Fruit fly (Drosophila melanogaster) whole organism, prepupa: Measurements from ENCODE around the gene CG2147.

ENCODE experiments used
- CG11902 ChIP-seq: fragments of 200-800 bp; sonication (Bioruptor generic); optimal IDR thresholded peaks from 3 replicates; lab custom pipeline; 2016; ENCODE audit warnings: missing biosample characterization, missing genetic modification characterization
- CG1621 ChIP-seq: fragments of 200-800 bp; sonication (Bioruptor generic); optimal IDR thresholded peaks from 3 replicates; lab custom pipeline; 2018; ENCODE audit warnings: missing biosample characterization, mild to moderate bottlenecking, missing genetic modification characterization
- CG16779 ChIP-seq: fragments of 200-800 bp; sonication (Bioruptor generic); optimal IDR thresholded peaks from 3 replicates; lab custom pipeline; 2017; ENCODE audit warnings: missing biosample characterization, mild to moderate bottlenecking, missing genetic modification characterization
- CG3032 ChIP-seq: fragments of 200-800 bp; optimal IDR thresholded peaks from 2 replicates; lab custom pipeline; 2019; ENCODE audit warnings: missing biosample characterization, mild to moderate bottlenecking, missing genetic modification characterization, moderate library complexity
- CG32006 ChIP-seq: fragments of 200-800 bp; sonication (Bioruptor generic); optimal IDR thresholded peaks from 3 replicates; lab custom pipeline; 2017; ENCODE audit warnings: missing biosample characterization, mild to moderate bottlenecking, missing genetic modification characterization
- CG34406 ChIP-seq: fragments of 200-800 bp; sonication (Bioruptor generic); optimal IDR thresholded peaks from 3 replicates; lab custom pipeline; 2016; ENCODE audit warnings: missing biosample characterization, missing genetic modification characterization
- CG6792 ChIP-seq: fragments of 200-800 bp; sonication (Bioruptor generic); optimal IDR thresholded peaks from 3 replicates; lab custom pipeline; 2016; ENCODE audit warnings: missing biosample characterization, missing genetic modification characterization
- CG7368 ChIP-seq: fragments of 200-800 bp; sonication (Bioruptor generic); optimal IDR thresholded peaks from 3 replicates; lab custom pipeline; 2016; ENCODE audit warnings: missing biosample characterization, missing genetic modification characterization
- Eip75B ChIP-seq: fragments of 200-800 bp; sonication (Bioruptor generic); optimal IDR thresholded peaks from 3 replicates; lab custom pipeline; 2016; ENCODE audit warnings: missing biosample characterization, missing genetic modification characterization
- Eip78C ChIP-seq: fragments of 200-800 bp; sonication (Bioruptor generic); peaks from one replicate; lab custom pipeline; 2016; ENCODE audit warnings: missing biosample characterization, missing genetic modification characterization
- Hr4 ChIP-seq: fragments of 200-800 bp; sonication (Bioruptor generic); optimal IDR thresholded peaks from 3 replicates; lab custom pipeline; 2016; ENCODE audit warnings: missing biosample characterization, missing genetic modification characterization
- Lpt ChIP-seq: fragments of 200-800 bp; sonication (Bioruptor generic); optimal IDR thresholded peaks from 3 replicates; lab custom pipeline; 2016; ENCODE audit warnings: missing biosample characterization, missing genetic modification characterization
- Sox14 ChIP-seq: fragments of 200-800 bp; sonication (Bioruptor generic); optimal IDR thresholded peaks from 3 replicates; lab custom pipeline; 2016; ENCODE audit warnings: missing biosample characterization, missing genetic modification characterization
- Sox15 ChIP-seq: fragments of 200-800 bp; sonication (Bioruptor generic); optimal IDR thresholded peaks from 3 replicates; lab custom pipeline; 2016; ENCODE audit warnings: missing biosample characterization, missing genetic modification characterization
- achi ChIP-seq: fragments of 200-800 bp; sonication (Bioruptor generic); optimal IDR thresholded peaks from 3 replicates; lab custom pipeline; 2016; ENCODE audit warnings: missing biosample characterization, missing genetic modification characterization
- dac ChIP-seq: fragments of 200-800 bp; sonication (Bioruptor generic); optimal IDR thresholded peaks from 2 replicates; lab custom pipeline; 2017; ENCODE audit warnings: missing biosample characterization, mild to moderate bottlenecking, missing genetic modification characterization
- dsx ChIP-seq: fragments of 200-800 bp; optimal IDR thresholded peaks from 3 replicates; lab custom pipeline; 2019; ENCODE audit warnings: missing biosample characterization, mild to moderate bottlenecking, missing genetic modification characterization, moderate library complexity; ENCODE audit not compliant: poor library complexity, severe bottlenecking
- fkh ChIP-seq: fragments of 200-800 bp; sonication (Bioruptor generic); optimal IDR thresholded peaks from 3 replicates; lab custom pipeline; 2017; ENCODE audit warnings: missing biosample characterization, mild to moderate bottlenecking, missing genetic modification characterization, moderate library complexity
- spab ChIP-seq: fragments of 200-800 bp; sonication (Bioruptor generic); optimal IDR thresholded peaks from 2 replicates; lab custom pipeline; 2017; ENCODE audit warnings: missing biosample characterization, mild to moderate bottlenecking, missing genetic modification characterization, missing genetic modification reagents
- ss ChIP-seq, 2 experiments: fragments of 200-800 bp; sonication (Bioruptor generic); optimal IDR thresholded peaks; 2 replicates in 1 of 2; 3 replicates in 1 of 2; lab custom pipeline; 2017 to 2018; ENCODE audit warnings: mild to moderate bottlenecking in 2 of 2, missing biosample characterization in 2 of 2, missing genetic modification characterization in 2 of 2, moderate library complexity in 1 of 2

The CG2147 gene

DNA sequence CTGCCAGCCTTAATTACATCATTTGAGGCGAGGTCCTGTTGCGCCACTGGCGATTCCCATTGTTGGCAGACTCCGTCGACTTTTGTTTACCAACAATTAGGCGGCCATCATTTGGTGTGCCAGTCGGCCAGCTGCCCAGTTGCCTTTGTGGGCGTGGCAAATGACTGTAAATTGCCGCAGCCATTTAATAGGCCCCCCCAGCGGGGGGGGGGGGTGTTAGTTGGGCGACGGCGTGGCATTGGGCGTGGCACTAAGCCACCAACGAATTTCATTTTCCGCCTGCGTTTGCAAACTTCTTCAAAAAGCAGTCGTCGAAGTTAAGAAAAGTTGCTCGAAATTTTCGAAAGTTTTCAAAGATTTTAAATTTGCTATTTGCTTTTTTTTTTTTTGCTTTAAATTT lies 46.4 kb downstream of the CG2147 start:
- TF ChIP-seq Eip78C (no peak), achi (GFP tag; lab: Kevin White, UChicago) (no peak), CG32006 (GFP tag; lab: Kevin White, UChicago) (no peak), Sox15 (GFP tag; lab: Kevin White, UChicago) (no peak), CG1621 (tag; lab: Kevin White, UChicago) (no peak), Hr4 (GFP tag; lab: Kevin White, UChicago) (no peak), dac (GFP tag; lab: Kevin White, UChicago) (no peak), ss (GFP tag; optimal IDR thresholded peaks at IDR 0.05; lab: Kevin White, UChicago) (no peak), CG3032 (no peak), Lpt (GFP tag; lab: Kevin White, UChicago) (no peak), Eip75B (GFP tag; lab: Kevin White, UChicago) (no peak), spab (GFP tag; lab: Kevin White, UChicago) (no peak), dsx (no peak), fkh (GFP tag; lab: Kevin White, UChicago) (no peak), CG16779 (tag; lab: Kevin White, UChicago) (no peak), CG11902 (GFP tag; lab: Kevin White, UChicago) (no peak), CG6792 (GFP tag; lab: Kevin White, UChicago) (no peak), Sox14 (GFP tag; lab: Kevin White, UChicago) (no peak), CG34406 (no peak), CG7368 (GFP tag; lab: Kevin White, UChicago) (no peak)
- TF ChIP-seq, all 60 proteins: peak for 0
